Worm (Caenorhabditis elegans): ENCODE measurements around the gene cpg-2.

DNA sequence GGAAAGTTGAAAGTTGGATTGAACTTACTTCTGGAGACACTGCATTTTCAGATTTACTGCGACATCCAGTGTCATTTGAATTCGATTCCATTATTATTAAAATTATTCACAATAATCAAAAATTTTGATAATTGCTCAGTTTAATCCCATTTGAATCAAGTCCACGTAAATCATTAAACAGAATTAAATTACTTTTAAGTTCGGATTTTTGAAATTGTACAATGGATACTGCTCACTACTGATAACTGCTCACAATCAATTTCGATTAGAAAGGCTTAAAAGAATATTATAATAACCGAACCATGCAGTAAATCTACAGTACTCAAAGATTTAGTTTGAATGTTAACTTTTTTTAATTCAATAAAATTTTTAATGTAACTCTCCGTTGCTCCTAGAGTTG lies 39.6 kb downstream of the cpg-2 start, which contains the start of gene R01H2.4:
- TF ChIP-seq pqm-1 (tag; optimal IDR thresholded peaks at IDR 0.05) = no peak
- TF ChIP-seq mdl-1 (tag; optimal IDR thresholded peaks at IDR 0.05) = no peak
- TF ChIP-seq unc-62 (GFP tag; optimal IDR thresholded peaks at IDR 0.05) = no peak
- no peak for TF ChIP-seq nhr-11 (tag; optimal IDR thresholded peaks at IDR 0.05)

All from whole organism, L1 larva.